Fruit fly (Drosophila melanogaster) whole organism, embryonic: ENCODE results near the gene Sec15.

Source experiments
- Adf1 ChIP-seq: fragments of 200-800 bp; sonication (Bioruptor generic); IDR thresholded peaks from 2 replicates; pipeline ENCODE4 v1.3.6; 2022; ENCODE audit warnings: missing biosample characterization, missing genetic modification characterization
- Asciz ChIP-seq: fragments of 200-800 bp; sonication (Bioruptor generic); optimal IDR thresholded peaks from 2 replicates; lab custom pipeline; 2017; ENCODE audit warnings: missing biosample characterization, mild to moderate bottlenecking, missing genetic modification characterization, missing genetic modification reagents
- B-H2 ChIP-seq: fragments of 200-800 bp; sonication (Bioruptor generic); optimal IDR thresholded peaks from 2 replicates; lab custom pipeline; 2018; ENCODE audit warnings: missing biosample characterization, mild to moderate bottlenecking, missing genetic modification characterization
- Bdp1 ChIP-seq: fragments of 200-800 bp; sonication (Bioruptor generic); optimal IDR thresholded peaks from 3 replicates; lab custom pipeline; 2016; ENCODE audit warnings: missing biosample characterization, missing genetic modification characterization
- BtbVII ChIP-seq: fragments of 200-800 bp; sonication (Bioruptor generic); optimal IDR thresholded peaks from 3 replicates; lab custom pipeline; 2017; ENCODE audit warnings: missing biosample characterization, mild to moderate bottlenecking, missing genetic modification characterization
- Bteb2 ChIP-seq: fragments of 200-800 bp; sonication (Bioruptor generic); optimal IDR thresholded peaks from 2 replicates; lab custom pipeline; 2016; ENCODE audit warnings: missing biosample characterization, missing genetic modification characterization
- CG10147 ChIP-seq: fragments of 200-800 bp; sonication (Bioruptor generic); optimal IDR thresholded peaks from 2 replicates; lab custom pipeline; 2019; ENCODE audit warnings: missing biosample characterization, mild to moderate bottlenecking, missing genetic modification characterization, moderate library complexity
- CG10543 ChIP-seq: fragments of 200-800 bp; sonication (Bioruptor generic); optimal IDR thresholded peaks from 3 replicates; lab custom pipeline; 2017; ENCODE audit warnings: missing biosample characterization, mild to moderate bottlenecking, missing genetic modification characterization, moderate library complexity
- CG12155 ChIP-seq: fragments of 200-800 bp; sonication (Bioruptor generic); optimal IDR thresholded peaks from 3 replicates; lab custom pipeline; 2016; ENCODE audit warnings: missing biosample characterization, missing genetic modification characterization
- CG12769 ChIP-seq: fragments of 200-800 bp; sonication (Bioruptor generic); optimal IDR thresholded peaks from 2 replicates; lab custom pipeline; 2019; ENCODE audit warnings: missing biosample characterization, mild to moderate bottlenecking, missing genetic modification characterization, moderate library complexity
- CG14965 ChIP-seq: fragments of 200-800 bp; sonication (Bioruptor generic); optimal IDR thresholded peaks from 2 replicates; lab custom pipeline; 2016; ENCODE audit warnings: missing biosample characterization, missing genetic modification characterization, borderline replicate concordance
- CG1529 ChIP-seq: fragments of 200-800 bp; sonication (Bioruptor generic); optimal IDR thresholded peaks from 3 replicates; lab custom pipeline; 2018; ENCODE audit warnings: missing biosample characterization, missing genetic modification characterization
- CG15696 ChIP-seq: fragments of 200-800 bp; sonication (Bioruptor generic); optimal IDR thresholded peaks from 2 replicates; lab custom pipeline; 2019; ENCODE audit warnings: missing biosample characterization, mild to moderate bottlenecking, missing genetic modification characterization, moderate library complexity
- CG17186 ChIP-seq: fragments of 200-800 bp; sonication (Bioruptor generic); optimal IDR thresholded peaks from 3 replicates; lab custom pipeline; 2017; ENCODE audit warnings: missing biosample characterization, missing genetic modification reagents, missing genetic modification characterization
- CG18262 ChIP-seq: fragments of 200-800 bp; optimal IDR thresholded peaks from 3 replicates; lab custom pipeline; 2019; ENCODE audit warnings: missing biosample characterization, mild to moderate bottlenecking, missing genetic modification characterization, moderate library complexity
- CG2116 ChIP-seq: fragments of 200-800 bp; sonication (Bioruptor generic); optimal IDR thresholded peaks from 3 replicates; lab custom pipeline; 2018; ENCODE audit warnings: missing biosample characterization, mild to moderate bottlenecking, missing genetic modification characterization
- CG34224 ChIP-seq: fragments of 200-800 bp; sonication (Bioruptor generic); IDR thresholded peaks from 3 replicates; pipeline ENCODE4 v1.3.6; 2022; ENCODE audit warnings: missing biosample characterization, missing genetic modification characterization; ENCODE audit not compliant: partially characterized antibody
- CG4404 ChIP-seq: fragments of 200-800 bp; sonication (Bioruptor generic); IDR thresholded peaks from 2 replicates; pipeline ENCODE4 v1.3.6; 2022; ENCODE audit warnings: missing biosample characterization, missing genetic modification characterization
- CG7786 ChIP-seq: fragments of 200-800 bp; sonication (Bioruptor generic); optimal IDR thresholded peaks from 2 replicates; lab custom pipeline; 2016; ENCODE audit warnings: missing biosample characterization, missing genetic modification characterization
- CG7987 ChIP-seq: fragments of 200-800 bp; sonication (Bioruptor generic); optimal IDR thresholded peaks from 2 replicates; lab custom pipeline; 2018; ENCODE audit warnings: missing biosample characterization, mild to moderate bottlenecking, missing genetic modification characterization, moderate library complexity
- Camta ChIP-seq: fragments of 200-800 bp; sonication (Bioruptor generic); optimal IDR thresholded peaks from 2 replicates; lab custom pipeline; 2016; ENCODE audit warnings: missing biosample characterization, missing genetic modification characterization
- D ChIP-seq, 2 experiments: fragments of 200-800 bp in 1 of 2; fragments of >200 bp in 1 of 2; sonication (Bioruptor generic) in 1 of 2; optimal IDR thresholded peaks; 2 replicates in 1 of 2; 3 replicates in 1 of 2; lab custom pipeline; 2017; ENCODE audit warnings: mild to moderate bottlenecking in 1 of 2, missing biosample characterization in 1 of 2, missing genetic modification characterization in 1 of 2, missing genetic modification reagents in 1 of 2
- GATAe ChIP-seq: fragments of 200-800 bp; sonication (Bioruptor generic); conservative IDR thresholded peaks from 2 replicates; pipeline ENCODE4 v1.3.6; 2022; ENCODE audit warnings: missing biosample characterization, missing genetic modification characterization
- Gug ChIP-seq: fragments of 200-800 bp; sonication (Bioruptor generic); IDR thresholded peaks from 4 replicates; pipeline ENCODE4 v1.3.6; 2022; ENCODE audit warnings: missing biosample characterization, missing genetic modification characterization
- H2.0 ChIP-seq: fragments of 200-800 bp; sonication (Bioruptor generic); IDR thresholded peaks from 2 replicates; pipeline ENCODE4 v1.3.6; 2022; ENCODE audit warnings: missing biosample characterization, missing genetic modification characterization
- HLH3B ChIP-seq: fragments of 200-800 bp; sonication (Bioruptor generic); IDR thresholded peaks from 2 replicates; pipeline ENCODE4 v1.3.6; 2022; ENCODE audit warnings: missing biosample characterization, missing genetic modification characterization
- Hand ChIP-seq: fragments of 200-800 bp; sonication (Bioruptor generic); optimal IDR thresholded peaks from 2 replicates; lab custom pipeline; 2017; ENCODE audit warnings: mild to moderate bottlenecking, missing biosample characterization, missing genetic modification reagents, missing genetic modification characterization
- Hmr ChIP-seq: fragments of 200-800 bp; sonication (Bioruptor generic); optimal IDR thresholded peaks from 3 replicates; lab custom pipeline; 2017; ENCODE audit warnings: mild to moderate bottlenecking, missing biosample characterization, missing genetic modification reagents, missing genetic modification characterization
- MESR4 ChIP-seq: fragments of 200-800 bp; sonication (Bioruptor generic); optimal IDR thresholded peaks from 2 replicates; lab custom pipeline; 2018; ENCODE audit warnings: missing biosample characterization, mild to moderate bottlenecking, missing genetic modification characterization, moderate library complexity
- Mes4 ChIP-seq: fragments of 200-800 bp; sonication (Bioruptor generic); optimal IDR thresholded peaks from 2 replicates; lab custom pipeline; 2016; ENCODE audit warnings: missing biosample characterization, missing genetic modification characterization
- Oaz ChIP-seq: fragments of 200-800 bp; sonication (Bioruptor generic); IDR thresholded peaks from 2 replicates; pipeline ENCODE4 v1.3.6; 2022; ENCODE audit warnings: missing biosample characterization, missing genetic modification characterization
- Ravus ChIP-seq: fragments of 200-800 bp; sonication (Bioruptor generic); IDR thresholded peaks from 2 replicates; pipeline ENCODE4 v1.3.6; 2022; ENCODE audit warnings: missing biosample characterization, missing genetic modification characterization
- Side ChIP-seq: fragments of 200-800 bp; sonication (Bioruptor generic); optimal IDR thresholded peaks from 2 replicates; lab custom pipeline; 2016; ENCODE audit warnings: missing biosample characterization, missing genetic modification characterization
- ac ChIP-seq: fragments of 200-800 bp; sonication (Bioruptor generic); optimal IDR thresholded peaks from 3 replicates; lab custom pipeline; 2017; ENCODE audit warnings: missing biosample characterization, mild to moderate bottlenecking, missing genetic modification characterization
- ara ChIP-seq: fragments of 200-800 bp; sonication (Bioruptor generic); IDR thresholded peaks from 2 replicates; pipeline ENCODE4 v1.3.6; 2022; ENCODE audit warnings: missing biosample characterization, missing genetic modification characterization
- chn ChIP-seq: fragments of 200-800 bp; sonication (Bioruptor generic); optimal IDR thresholded peaks from 2 replicates; lab custom pipeline; 2016; ENCODE audit warnings: missing biosample characterization, missing genetic modification characterization
- disco-r ChIP-seq: fragments of 200-800 bp; sonication (Bioruptor generic); optimal IDR thresholded peaks from 2 replicates; lab custom pipeline; 2016; ENCODE audit warnings: missing biosample characterization, missing genetic modification characterization
- dmrt11E ChIP-seq: fragments of 200-800 bp; sonication (Bioruptor generic); optimal IDR thresholded peaks from 3 replicates; lab custom pipeline; 2018; ENCODE audit warnings: missing biosample characterization, mild to moderate bottlenecking, missing genetic modification characterization, moderate library complexity
- ems ChIP-seq: fragments of 200-800 bp; sonication (Bioruptor generic); optimal IDR thresholded peaks from 3 replicates; lab custom pipeline; 2016; ENCODE audit warnings: missing biosample characterization, missing genetic modification characterization
- exex ChIP-seq: fragments of 200-800 bp; sonication (Bioruptor generic); optimal IDR thresholded peaks from 4 replicates; lab custom pipeline; 2018; ENCODE audit warnings: missing biosample characterization, mild to moderate bottlenecking, missing genetic modification characterization, moderate library complexity
- gem ChIP-seq: fragments of 200-800 bp; sonication (Bioruptor generic); optimal IDR thresholded peaks from 2 replicates; lab custom pipeline; 2019; ENCODE audit warnings: missing biosample characterization, mild to moderate bottlenecking, missing genetic modification characterization, moderate library complexity
- luna ChIP-seq: fragments of 200-800 bp; sonication (Bioruptor generic); optimal IDR thresholded peaks from 2 replicates; lab custom pipeline; 2016; ENCODE audit warnings: missing biosample characterization, missing genetic modification characterization
- oc ChIP-seq: fragments of 200-800 bp; sonication (Bioruptor generic); optimal IDR thresholded peaks from 2 replicates; lab custom pipeline; 2018; ENCODE audit warnings: missing biosample characterization, mild to moderate bottlenecking, missing genetic modification characterization, moderate library complexity
- odd ChIP-seq: fragments of 200-800 bp; sonication (Bioruptor generic); optimal IDR thresholded peaks from 2 replicates; lab custom pipeline; 2017; ENCODE audit warnings: missing biosample characterization, mild to moderate bottlenecking, missing genetic modification characterization
- pzg ChIP-seq: fragments of 200-800 bp; sonication (Bioruptor generic); optimal IDR thresholded peaks from 3 replicates; lab custom pipeline; 2018; ENCODE audit warnings: missing biosample characterization, mild to moderate bottlenecking, missing genetic modification characterization, moderate library complexity
- salm ChIP-seq: fragments of 200-800 bp; sonication (Bioruptor generic); optimal IDR thresholded peaks from 2 replicates; lab custom pipeline; 2018; ENCODE audit warnings: missing biosample characterization, mild to moderate bottlenecking, missing genetic modification characterization
- tio ChIP-seq: fragments of 200-800 bp; sonication (Bioruptor generic); optimal IDR thresholded peaks from 2 replicates; lab custom pipeline; 2017; ENCODE audit warnings: missing biosample characterization, missing genetic modification characterization, inconsistent platforms
- unpg ChIP-seq: fragments of 200-800 bp; sonication (Bioruptor generic); optimal IDR thresholded peaks from 3 replicates; lab custom pipeline; 2018; ENCODE audit warnings: missing biosample characterization, mild to moderate bottlenecking, missing genetic modification characterization, moderate library complexity
- zen ChIP-seq: fragments of 200-800 bp; sonication (Bioruptor generic); optimal IDR thresholded peaks from 3 replicates; lab custom pipeline; 2018; ENCODE audit warnings: missing biosample characterization, mild to moderate bottlenecking, missing genetic modification characterization, moderate library complexity

The Sec15 gene

dm6 chr3R:21065010-21065695, 42.6 kb downstream of the Sec15 start, which contains the start of gene AnxB9 (continued):
- TF ChIP-seq CG12155 (peak; percentile 46), CG34224 (GFP tag; lab: Robert Waterston, UW) (no peak; the same call in 1 of the 3 replicates), B-H2 (GFP tag; lab: Kevin White, UChicago) (peak; percentile 34), CG4404 (GFP tag; lab: Robert Waterston, UW) (no peak), Hand (peak; percentile 75), CG2116 (GFP tag; lab: Kevin White, UChicago) (no peak), ara (GFP tag; lab: Robert Waterston, UW) (no peak), pzg (GFP tag; lab: Kevin White, UChicago) (peak; percentile 44), salm (peak; percentile 20), Asciz (GFP tag; lab: Kevin White, UChicago) (peak; percentile 29), disco-r (no peak), ems (GFP tag; lab: Kevin White, UChicago) (no peak), CG17186 (GFP tag; lab: Kevin White, UChicago) (no peak), CG10543 (GFP tag; lab: Kevin White, UChicago) (peak; percentile 70), Ravus (no peak), chn (peak; percentile 38), Mes4 (GFP tag; lab: Kevin White, UChicago) (peak; percentile 45), HLH3B (GFP tag; lab: Robert Waterston, UW) (no peak), BtbVII (GFP tag; lab: Kevin White, UChicago) (peak; percentile 39), CG7987 (GFP tag; lab: Kevin White, UChicago) (peak; percentile 71), CG14965 (GFP tag; lab: Kevin White, UChicago) (no peak), CG18262 (tag; lab: Kevin White, UChicago) (no peak), luna (GFP tag; lab: Kevin White, UChicago) (no peak), MESR4 (peak; percentile 57), odd (peak; percentile 57), GATAe (GFP tag; lab: Robert Waterston, UW) (no peak), CG12769 (tag; lab: Kevin White, UChicago) (peak; percentile 9), Adf1 (GFP tag; lab: Robert Waterston, UW) (peak; percentile 36; the same call in 1 of the 2 replicates), ac (GFP tag; lab: Kevin White, UChicago) (peak; percentile 15), Gug (GFP tag; lab: Robert Waterston, UW) (0 out of 4 replicates have a peak, but pooled peaks have one; percentile 7), gem (tag; lab: Kevin White, UChicago) (no peak), CG1529 (GFP tag; lab: Kevin White, UChicago) (no peak), Side (GFP tag; lab: Kevin White, UChicago) (peak; percentile 42), oc (tag; lab: Kevin White, UChicago) (peak; percentile 13), Oaz (GFP tag; lab: Robert Waterston, UW) (no peak), zen (no peak), CG15696 (tag; lab: Kevin White, UChicago) (no peak), D (optimal IDR thresholded peaks at IDR 0.05; lab: Kevin White, UChicago) (no peak), D (GFP tag; optimal IDR thresholded peaks at IDR 0.05; lab: Kevin White, UChicago) (no peak), H2.0 (GFP tag; lab: Robert Waterston, UW) (no peak), dmrt11E (no peak), CG10147 (GFP tag; lab: Kevin White, UChicago) (no peak), Bteb2 (GFP tag; lab: Kevin White, UChicago) (no peak), CG7786 (GFP tag; lab: Kevin White, UChicago) (no peak), Camta (no peak), Hmr (GFP tag; lab: Kevin White, UChicago) (peak; percentile 30), unpg (GFP tag; lab: Kevin White, UChicago) (peak; percentile 28), exex (peak; percentile 26), tio (GFP tag; lab: Kevin White, UChicago) (no peak), Bdp1 (no peak)
